Fruit fly (Drosophila melanogaster) whole organism, adult: Measurements from ENCODE around the gene gl.
A peak's percentile ranks its signal among the peaks of the same experiment; 100 is the strongest.

Experiments used
- CG11617 ChIP-seq: fragments of 200-800 bp; sonication (Bioruptor generic); optimal IDR thresholded peaks from 2 replicates; lab custom pipeline; 2017; ENCODE audit warnings: mild to moderate bottlenecking, missing biosample characterization, missing genetic modification reagents, missing genetic modification characterization
- CG12768 ChIP-seq: fragments of 200-800 bp; sonication (Bioruptor generic); optimal IDR thresholded peaks from 2 replicates; lab custom pipeline; 2017; ENCODE audit warnings: missing biosample characterization, missing genetic modification characterization, mild to moderate bottlenecking, moderate library complexity, missing genetic modification reagents
- CG14711 ChIP-seq: fragments of 200-800 bp; sonication (Bioruptor generic); optimal IDR thresholded peaks from 2 replicates; lab custom pipeline; 2018; ENCODE audit warnings: missing biosample characterization, mild to moderate bottlenecking, missing genetic modification characterization, moderate library complexity
- CG1620 ChIP-seq: fragments of 200-800 bp; sonication (Bioruptor generic); optimal IDR thresholded peaks from 2 replicates; lab custom pipeline; 2016; ENCODE audit warnings: missing biosample characterization, missing genetic modification characterization
- CG33017 ChIP-seq: fragments of 200-800 bp; sonication (Bioruptor generic); optimal IDR thresholded peaks from 2 replicates; lab custom pipeline; 2018; ENCODE audit warnings: missing biosample characterization, mild to moderate bottlenecking, missing genetic modification characterization, moderate library complexity
- CG5204 ChIP-seq: fragments of 200-800 bp; sonication (Bioruptor generic); optimal IDR thresholded peaks from 2 replicates; lab custom pipeline; 2016; ENCODE audit warnings: missing biosample characterization, missing genetic modification characterization
- CG7045 ChIP-seq: fragments of 200-800 bp; sonication (Bioruptor generic); optimal IDR thresholded peaks from 2 replicates; lab custom pipeline; 2017; ENCODE audit warnings: missing biosample characterization, mild to moderate bottlenecking, missing genetic modification characterization
- CG7101 ChIP-seq: fragments of 200-800 bp; sonication (Bioruptor generic); optimal IDR thresholded peaks from 2 replicates; lab custom pipeline; 2018; ENCODE audit warnings: missing biosample characterization, mild to moderate bottlenecking, missing genetic modification characterization, moderate library complexity
- Clk ChIP-seq: fragments of 200-800 bp; sonication (Bioruptor generic); optimal IDR thresholded peaks from 2 replicates; lab custom pipeline; 2017; ENCODE audit warnings: missing biosample characterization, missing genetic modification characterization
- Crg-1 ChIP-seq: fragments of 200-800 bp; sonication (Bioruptor generic); optimal IDR thresholded peaks from 2 replicates; lab custom pipeline; 2016; ENCODE audit warnings: missing biosample characterization, missing genetic modification characterization
- Hr96 ChIP-seq: fragments of 200-800 bp; sonication (Bioruptor generic); optimal IDR thresholded peaks from 2 replicates; lab custom pipeline; 2016; ENCODE audit warnings: missing biosample characterization, missing genetic modification characterization
- Mnt ChIP-seq: fragments of 200-800 bp; sonication (Bioruptor generic); optimal IDR thresholded peaks from 2 replicates; lab custom pipeline; 2016; ENCODE audit warnings: missing biosample characterization, mild to moderate bottlenecking, missing genetic modification characterization
- bab1 ChIP-seq: fragments of 200-800 bp; sonication (Bioruptor generic); optimal IDR thresholded peaks from 3 replicates; lab custom pipeline; 2019; ENCODE audit warnings: missing biosample characterization, mild to moderate bottlenecking, missing genetic modification characterization, moderate library complexity
- cic ChIP-seq: fragments of 200-800 bp; sonication (Bioruptor generic); optimal IDR thresholded peaks from 2 replicates; lab custom pipeline; 2017; ENCODE audit warnings: missing biosample characterization, mild to moderate bottlenecking, missing genetic modification characterization, moderate library complexity
- cnc ChIP-seq, 2 experiments: fragments of >200 bp; optimal IDR thresholded peaks; 2 replicates each; lab custom pipeline; 2017
- kay ChIP-seq: fragments of 200-800 bp; sonication (Bioruptor generic); peaks from one replicate; lab custom pipeline; 2016; ENCODE audit warnings: missing biosample characterization, missing genetic modification characterization, borderline replicate concordance
- ovo ChIP-seq: fragments of 200-800 bp; sonication (Bioruptor generic); optimal IDR thresholded peaks from 2 replicates; lab custom pipeline; 2016; ENCODE audit warnings: missing biosample characterization, missing genetic modification characterization
- pad ChIP-seq: fragments of 200-800 bp; sonication (Bioruptor generic); optimal IDR thresholded peaks from 3 replicates; lab custom pipeline; 2017; ENCODE audit warnings: missing biosample characterization, missing genetic modification characterization, mild to moderate bottlenecking, moderate library complexity, missing genetic modification reagents
- tj ChIP-seq: fragments of 200-800 bp; sonication (Bioruptor generic); optimal IDR thresholded peaks from 3 replicates; lab custom pipeline; 2017; ENCODE audit warnings: missing biosample characterization, mild to moderate bottlenecking, missing genetic modification characterization, moderate library complexity
- toe ChIP-seq: fragments of 200-800 bp; sonication (Bioruptor generic); optimal IDR thresholded peaks from 2 replicates; lab custom pipeline; 2016; ENCODE audit warnings: missing biosample characterization, missing genetic modification characterization

Gene gl

dm6 chr3R:18372688-18373304, at the start of gene gl:
Gene gl, minus strand, starts transcription at chr3R:18372738.
- TF ChIP-seq Hr96 (GFP tag; lab: Kevin White, UChicago) = no peak
- no peak for TF ChIP-seq tj (GFP tag; lab: Kevin White, UChicago)
- no peak for TF ChIP-seq CG7045 (GFP tag; lab: Kevin White, UChicago)
- no peak for TF ChIP-seq pad (GFP tag; lab: Kevin White, UChicago)

dm6 chr3R:18412279-18413214, 40.0 kb upstream of the gl start, which contains the start of gene CG31122:
Gene CG31122, minus strand, starts transcription at chr3R:18412874.
- peak; percentile 66 for TF ChIP-seq Hr96 (GFP tag; lab: Kevin White, UChicago)
- peak; percentile 52 for TF ChIP-seq CG11617 (GFP tag; lab: Kevin White, UChicago)
- no peak for TF ChIP-seq cic (GFP tag; lab: Kevin White, UChicago)
- no peak for TF ChIP-seq cnc (optimal IDR thresholded peaks at IDR 0.05; lab: Kevin White, UChicago)
- TF ChIP-seq Mnt (GFP tag; lab: Kevin White, UChicago) = peak; percentile 51
- peak; percentile 29 for TF ChIP-seq CG12768
- no peak for TF ChIP-seq Crg-1 (GFP tag; lab: Kevin White, UChicago)
- TF ChIP-seq tj (GFP tag; lab: Kevin White, UChicago) = peak; percentile 40
- peak; percentile 20 for TF ChIP-seq CG7045 (GFP tag; lab: Kevin White, UChicago)
- TF ChIP-seq CG33017 (tag; lab: Kevin White, UChicago) = no peak
- TF ChIP-seq toe (GFP tag; lab: Kevin White, UChicago) = peak; percentile 74
- TF ChIP-seq CG14711 (tag; lab: Kevin White, UChicago) = peak; percentile 73
- peak; percentile 35 for TF ChIP-seq pad (GFP tag; lab: Kevin White, UChicago)
- peak; percentile 10 for TF ChIP-seq Clk (GFP tag; lab: Kevin White, UChicago)
- TF ChIP-seq CG1620 (GFP tag; lab: Kevin White, UChicago) = peak; percentile 37
- TF ChIP-seq kay (GFP tag; lab: Kevin White, UChicago) = no peak
- no peak for TF ChIP-seq bab1 (GFP tag; lab: Kevin White, UChicago)
- peak; percentile 30 for TF ChIP-seq ovo (GFP tag; lab: Kevin White, UChicago)
- TF ChIP-seq CG7101 (tag; lab: Kevin White, UChicago) = peak; percentile 11
- no peak for TF ChIP-seq CG5204 (GFP tag; lab: Kevin White, UChicago)

dm6 chr3R:18411205-18411749, 38.7 kb upstream of the gl start, which contains the start of gene CG10864:
Gene CG10864, minus strand, starts transcription at chr3R:18411631.
- no peak for TF ChIP-seq CG11617 (GFP tag; lab: Kevin White, UChicago)
- no peak for TF ChIP-seq Crg-1 (GFP tag; lab: Kevin White, UChicago)

- TF ChIP-seq CG5204 (GFP tag; lab: Kevin White, UChicago) (no peak), Hr96 (GFP tag; lab: Kevin White, UChicago) (peak; percentile 80), Clk (GFP tag; lab: Kevin White, UChicago) (peak; percentile 57), ovo (GFP tag; lab: Kevin White, UChicago) (no peak), CG7101 (tag; lab: Kevin White, UChicago) (peak; percentile 81), CG11617 (GFP tag; lab: Kevin White, UChicago) (peak; percentile 80), CG7045 (GFP tag; lab: Kevin White, UChicago) (peak; percentile 66), pad (GFP tag; lab: Kevin White, UChicago) (peak; percentile 61), cic (GFP tag; lab: Kevin White, UChicago) (peak; percentile 37), CG1620 (GFP tag; lab: Kevin White, UChicago) (peak; percentile 71), CG14711 (tag; lab: Kevin White, UChicago) (peak; percentile 95), CG12768 (peak; percentile 84), CG33017 (tag; lab: Kevin White, UChicago) (peak; percentile 73), cnc (optimal IDR thresholded peaks at IDR 0.05; lab: Kevin White, UChicago) (no peak), Crg-1 (GFP tag; lab: Kevin White, UChicago) (peak; percentile 86), Mnt (GFP tag; lab: Kevin White, UChicago) (peak; percentile 76), tj (GFP tag; lab: Kevin White, UChicago) (peak; percentile 49), toe (GFP tag; lab: Kevin White, UChicago) (peak; percentile 76), bab1 (GFP tag; lab: Kevin White, UChicago) (peak; percentile 80), kay (GFP tag; lab: Kevin White, UChicago) (no peak)
Measured at dm6 chr3R:18404713-18405112, 32.2 kb upstream of the gl start, which contains the start of gene CG7685. Gene CG7685, plus strand, starts transcription at chr3R:18404940.
